Fruit fly (Drosophila melanogaster) whole organism: ENCODE measurements around the gene CG31467.

Source experiments
- CG8478 ChIP-seq: fragments of >200 bp; optimal IDR thresholded peaks from 2 replicates; lab custom pipeline; 2018; ENCODE audit warnings: inconsistent platforms
- pan ChIP-seq: fragments of >200 bp; optimal IDR thresholded peaks from 2 replicates; lab custom pipeline; 2017
- psq ChIP-seq: fragments of >200 bp; optimal IDR thresholded peaks from 2 replicates; lab custom pipeline; 2017

DNA sequence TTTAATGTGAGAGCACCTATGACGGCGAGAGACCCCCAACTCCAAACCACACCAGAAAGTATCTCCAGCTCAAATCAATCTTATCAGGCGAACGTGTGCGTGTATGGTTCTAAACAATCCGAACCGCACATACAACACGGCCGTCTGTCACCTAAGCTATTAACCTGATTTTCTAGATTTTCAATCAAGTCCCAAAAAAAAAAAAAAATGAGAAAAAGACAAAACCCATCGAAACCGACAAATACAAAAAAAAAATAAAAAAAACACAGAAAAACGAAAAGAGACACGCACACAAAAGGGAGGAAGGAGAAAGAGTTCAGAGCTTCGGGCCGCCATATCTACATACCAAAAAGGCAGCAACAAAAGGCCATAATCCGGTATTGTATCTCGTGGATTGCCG is 50.1 kb downstream of the CG31467 start:
- no peak for TF ChIP-seq CG8478 (lab: Kevin White, UChicago)
- no peak for TF ChIP-seq pan
- no peak for TF ChIP-seq psq
